Worm (Caenorhabditis elegans) whole organism, midembryonic: ENCODE results near the gene pkhm-2.

Source experiments
- tab-1 ChIP-seq: fragments of 200-800 bp; sonication (Bioruptor generic); IDR thresholded peaks from 2 replicates; pipeline ENCODE4 v1.3.6; 2022; ENCODE audit warnings: missing genetic modification characterization, missing compliant biosample characterization
- ztf-23 ChIP-seq: fragments of 200-800 bp; sonication (Bioruptor generic); IDR thresholded peaks from 2 replicates; pipeline ENCODE4 v1.3.6; 2022; ENCODE audit warnings: missing genetic modification reagents, missing genetic modification characterization, missing compliant biosample characterization

DNA sequence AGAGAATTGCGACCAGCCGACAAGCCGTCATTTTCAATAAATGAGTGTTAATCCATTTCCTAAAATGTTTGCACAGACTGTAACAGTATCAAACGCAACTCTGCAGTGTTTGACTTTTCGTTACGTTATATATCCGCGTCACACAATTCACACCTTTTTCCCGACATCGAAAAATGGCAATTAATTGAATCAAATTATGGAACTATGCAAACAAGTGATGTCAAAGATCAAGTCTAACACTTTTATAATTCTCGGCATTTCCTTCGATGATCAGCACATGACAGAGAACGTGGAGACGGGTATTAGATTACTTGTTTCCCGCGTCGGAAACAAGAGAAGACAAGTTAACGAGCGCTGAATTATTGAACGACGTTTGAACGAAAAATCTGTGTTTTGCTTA lies 13.0 kb upstream of the pkhm-2 start, which contains the start of gene phat-6:
- TF ChIP-seq ztf-23 (GFP tag; lab: Robert Waterston, UW) (no peak), tab-1 (GFP tag; lab: Robert Waterston, UW) (no peak)
